Fruit fly (Drosophila melanogaster): Measurements from ENCODE around the gene pkaap.

Gene pkaap

DNA sequence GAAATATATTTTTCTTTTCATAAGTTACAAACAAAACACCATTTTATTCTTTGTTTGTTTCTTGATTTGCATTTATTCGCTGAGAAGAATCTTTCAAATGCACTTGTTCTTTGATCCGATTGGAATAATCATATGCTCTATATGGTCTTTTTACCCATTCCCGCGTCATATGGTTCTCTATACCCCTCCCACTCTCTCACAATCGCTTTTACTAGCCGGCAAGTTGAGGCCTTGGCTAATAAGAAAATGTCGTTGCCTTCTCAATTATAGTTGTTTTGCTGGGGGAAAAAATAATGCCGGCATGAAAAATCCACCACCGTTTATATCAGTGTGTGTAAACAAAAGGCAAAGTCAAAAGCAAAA, 19.2 kb upstream of the pkaap start:
- TF ChIP-seq pdm3 (GFP tag; optimal IDR thresholded peaks at IDR 0.05) (no peak), CG10631 (GFP tag; optimal IDR thresholded peaks at IDR 0.05) (peak; percentile 10), fd59A (GFP tag; optimal IDR thresholded peaks at IDR 0.05) (peak; percentile 1), CG31627 (GFP tag; optimal IDR thresholded peaks at IDR 0.05) (no peak), cyc (GFP tag; optimal IDR thresholded peaks at IDR 0.05) (no peak), Sox14 (GFP tag; optimal IDR thresholded peaks at IDR 0.05) (peak; percentile 23)

DNA sequence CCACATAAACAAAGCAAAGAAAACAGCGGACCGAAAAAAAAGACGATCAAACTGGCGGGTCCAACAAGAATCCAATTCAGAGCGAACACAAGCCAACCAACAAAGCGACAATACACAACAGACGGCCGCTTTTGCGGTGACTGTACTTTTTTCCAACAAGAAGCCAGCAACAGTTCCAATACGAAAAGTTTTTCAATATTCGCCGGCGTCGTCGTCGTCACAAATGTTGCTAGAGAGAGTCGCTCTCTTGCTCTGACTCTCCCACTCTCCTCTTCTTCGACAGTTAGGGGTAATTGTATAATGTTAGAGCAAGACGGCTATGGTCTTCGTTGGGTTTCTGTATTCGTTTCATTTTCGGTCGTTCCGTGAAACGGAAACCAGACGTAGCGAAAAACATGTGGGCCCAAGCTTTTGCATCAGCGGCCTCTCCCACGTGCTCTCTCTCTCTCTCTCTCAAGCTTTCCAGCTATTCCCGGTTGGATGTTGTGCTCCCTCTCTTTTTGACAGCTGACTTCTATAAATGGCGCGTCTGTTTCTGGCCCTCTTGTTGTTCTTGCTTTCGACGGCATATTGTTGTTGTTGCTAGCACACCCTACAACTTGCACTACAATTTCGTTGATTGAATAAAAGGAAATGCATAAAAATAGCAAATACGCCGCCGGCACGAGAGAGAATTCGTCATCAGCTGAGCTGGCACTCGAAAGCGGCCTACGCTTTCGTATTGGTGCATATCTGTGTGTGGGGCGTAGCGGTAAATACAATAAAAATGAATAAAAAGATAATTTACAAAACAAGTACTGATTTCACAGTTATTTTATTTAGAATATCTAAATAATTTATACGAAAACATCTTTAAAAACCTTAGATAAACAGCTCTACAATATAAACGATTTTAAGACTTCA, 18.6 kb upstream of the pkaap start:
- peak; percentile 84 for TF ChIP-seq CG7368 (GFP tag; optimal IDR thresholded peaks at IDR 0.05)
- TF ChIP-seq net (GFP tag; optimal IDR thresholded peaks at IDR 0.05): peak; percentile 52
- peak; percentile 32 for TF ChIP-seq CG3032 (tag; optimal IDR thresholded peaks at IDR 0.05)
- no peak for TF ChIP-seq CG10631 (GFP tag; optimal IDR thresholded peaks at IDR 0.05)
- peak; percentile 67 for TF ChIP-seq Blimp-1 (GFP tag; optimal IDR thresholded peaks at IDR 0.05)
- TF ChIP-seq acj6 (GFP tag; optimal IDR thresholded peaks at IDR 0.05): peak; percentile 34
- no peak for TF ChIP-seq CG15336 (GFP tag; IDR thresholded peaks at IDR 0.05)
- peak; percentile 78 for TF ChIP-seq esn (GFP tag; optimal IDR thresholded peaks at IDR 0.05)
- TF ChIP-seq Met (GFP tag; optimal IDR thresholded peaks at IDR 0.05): peak; percentile 71
- peak; percentile 61 for TF ChIP-seq dsx (GFP tag; optimal IDR thresholded peaks at IDR 0.05; ENCODE audit: poor library complexity, severe bottlenecking)
- peak; percentile 70 for TF ChIP-seq CG1621 (tag; optimal IDR thresholded peaks at IDR 0.05)
- peak; percentile 52 for TF ChIP-seq Eip93F (GFP tag; optimal IDR thresholded peaks at IDR 0.05)
- TF ChIP-seq Eip75B (GFP tag; optimal IDR thresholded peaks at IDR 0.05): peak; percentile 70
- peak; percentile 71 for TF ChIP-seq CG6808 (GFP tag; optimal IDR thresholded peaks at IDR 0.05)
- no peak for TF ChIP-seq Hr38 (GFP tag; optimal IDR thresholded peaks at IDR 0.05)
- peak; percentile 74 for TF ChIP-seq CG34406 (GFP tag; optimal IDR thresholded peaks at IDR 0.05)
- TF ChIP-seq CG8632 (GFP tag; optimal IDR thresholded peaks at IDR 0.05): peak; percentile 38
- peak; percentile 6 for TF ChIP-seq Hr4 (GFP tag; optimal IDR thresholded peaks at IDR 0.05)
- TF ChIP-seq svp (GFP tag): no peak
- TF ChIP-seq Ets96B (tag; optimal IDR thresholded peaks at IDR 0.05): peak; percentile 53
- TF ChIP-seq CG6276 (GFP tag; optimal IDR thresholded peaks at IDR 0.05): peak; percentile 70
- TF ChIP-seq fkh (GFP tag; optimal IDR thresholded peaks at IDR 0.05): peak; percentile 91
- no peak for TF ChIP-seq Ets21C (GFP tag; optimal IDR thresholded peaks at IDR 0.05)
- peak; percentile 23 for TF ChIP-seq CG31627 (GFP tag; optimal IDR thresholded peaks at IDR 0.05)
- TF ChIP-seq CG8319 (GFP tag; optimal IDR thresholded peaks at IDR 0.05): peak; percentile 64
- no peak for TF ChIP-seq dac (GFP tag; optimal IDR thresholded peaks at IDR 0.05)
- TF ChIP-seq CG8119 (GFP tag; IDR thresholded peaks at IDR 0.05): no peak
- peak; percentile 6 for TF ChIP-seq fd59A (GFP tag; optimal IDR thresholded peaks at IDR 0.05)
- peak; percentile 78 for TF ChIP-seq Sox102F (GFP tag; optimal IDR thresholded peaks at IDR 0.05)
- peak; percentile 51 for TF ChIP-seq lz (GFP tag; optimal IDR thresholded peaks at IDR 0.05)
- no peak for TF ChIP-seq Gug (GFP tag; IDR thresholded peaks at IDR 0.05)
- peak; percentile 96 for TF ChIP-seq CG6854 (GFP tag; optimal IDR thresholded peaks at IDR 0.05)
- peak; percentile 60 for TF ChIP-seq fd85E (GFP tag; optimal IDR thresholded peaks at IDR 0.05)
- TF ChIP-seq ss (GFP tag; optimal IDR thresholded peaks at IDR 0.05): peak; percentile 78 to 83
- TF ChIP-seq CG11294 (GFP tag; IDR thresholded peaks at IDR 0.05): no peak
- TF ChIP-seq pdm3 (GFP tag; optimal IDR thresholded peaks at IDR 0.05): peak; percentile 31
- TF ChIP-seq Sox15 (GFP tag; optimal IDR thresholded peaks at IDR 0.05): no peak
- TF ChIP-seq Smox (GFP tag; optimal IDR thresholded peaks at IDR 0.05): peak; percentile 57
- TF ChIP-seq OdsH (GFP tag; optimal IDR thresholded peaks at IDR 0.05): peak; percentile 13
- TF ChIP-seq salr (GFP tag; optimal IDR thresholded peaks at IDR 0.05): peak in 1 of 2 experiments; percentile 39
- no peak for TF ChIP-seq CG4318 (GFP tag; optimal IDR thresholded peaks at IDR 0.05)
- peak; percentile 11 for TF ChIP-seq CG10669 (GFP tag; optimal IDR thresholded peaks at IDR 0.05)
- peak; percentile 26 for TF ChIP-seq CG11762 (GFP tag; optimal IDR thresholded peaks at IDR 0.05; ENCODE audit: insufficient read depth)
- peak; percentile 79 for TF ChIP-seq CG16779 (tag; optimal IDR thresholded peaks at IDR 0.05)
- peak; percentile 74 for TF ChIP-seq CG6792 (GFP tag; optimal IDR thresholded peaks at IDR 0.05)
